Worm (Caenorhabditis elegans) whole organism, L4 larva: ENCODE data around the gene R05A10.3.

Experiments used
- Y105C5A.15 ChIP-seq: fragments of 200-800 bp; sonication (Bioruptor generic); IDR thresholded peaks from 2 replicates; pipeline ENCODE4 v1.3.6; 2022; ENCODE audit warnings: missing genetic modification characterization, missing compliant biosample characterization
- Y5F2A.4 ChIP-seq: fragments of 200-800 bp; sonication (Bioruptor generic); optimal IDR thresholded peaks from 2 replicates; lab custom pipeline; 2018; ENCODE audit warnings: mild to moderate bottlenecking, missing genetic modification characterization, missing compliant biosample characterization
- ZK337.2 ChIP-seq: fragments of 200-800 bp; sonication (Bioruptor generic); IDR thresholded peaks from 2 replicates; pipeline ENCODE4 v1.3.6; 2022; ENCODE audit warnings: missing genetic modification reagents, missing genetic modification characterization, missing compliant biosample characterization
- ZK546.5 ChIP-seq, 2 experiments: sonication (generic microtip); optimal IDR thresholded peaks; 2 replicates each; lab custom pipeline; 2017; ENCODE audit warnings: missing biosample characterization in 2 of 2, missing genetic modification characterization in 2 of 2
- ama-1 ChIP-seq: fragments of 150-350 bp; optimal IDR thresholded peaks from 2 replicates; lab custom pipeline; 2014; ENCODE audit warnings: inconsistent platforms, mixed read lengths
- ceh-82 ChIP-seq: sonication (generic microtip); optimal IDR thresholded peaks from 2 replicates; lab custom pipeline; 2017; ENCODE audit warnings: missing biosample characterization, missing genetic modification characterization
- duxl-1 ChIP-seq: sonication (generic microtip); optimal IDR thresholded peaks from 2 replicates; lab custom pipeline; 2016; ENCODE audit warnings: mild to moderate bottlenecking, missing genetic modification characterization, moderate library complexity, missing compliant biosample characterization; ENCODE audit not compliant: poor library complexity
- jun-1 ChIP-seq: fragments of 150-350 bp; optimal IDR thresholded peaks from 2 replicates; lab custom pipeline; 2014; ENCODE audit warnings: missing biosample characterization, missing genetic modification reagents, missing genetic modification characterization
- lir-3 ChIP-seq: sonication (generic microtip); optimal IDR thresholded peaks from 2 replicates; lab custom pipeline; 2016; ENCODE audit warnings: mild to moderate bottlenecking, missing genetic modification characterization, missing compliant biosample characterization
- lsy-2 ChIP-seq, 2 experiments: fragments of 150-350 bp in 1 of 2; sonication (generic microtip) in 1 of 2; optimal IDR thresholded peaks; 2 replicates each; lab custom pipeline; 2014 to 2017; ENCODE audit warnings: missing biosample characterization in 2 of 2, missing genetic modification characterization in 2 of 2
- tra-1 ChIP-seq: fragments of 200-800 bp; sonication (Bioruptor generic); IDR thresholded peaks from 2 replicates; pipeline ENCODE4 v1.3.6; 2022; ENCODE audit warnings: missing genetic modification reagents, missing genetic modification characterization, missing compliant biosample characterization
- zip-2 ChIP-seq: fragments of 150-350 bp; optimal IDR thresholded peaks from 2 replicates; lab custom pipeline; 2014; ENCODE audit warnings: missing biosample characterization, missing genetic modification characterization

- TF ChIP-seq ZK546.5 (tag; optimal IDR thresholded peaks at IDR 0.05; lab: Kevin White, UChicago) (no peak), ZK337.2 (GFP tag; lab: Robert Waterston, UW) (no peak), Y5F2A.4 (GFP tag; lab: Kevin White, UChicago) (no peak), ceh-82 (tag; lab: Kevin White, UChicago) (no peak), tra-1 (GFP tag; lab: Robert Waterston, UW) (no peak), ama-1 (lab: Kevin White, UChicago) (no peak), duxl-1 (tag; lab: Kevin White, UChicago) (no peak), zip-2 (tag; lab: Kevin White, UChicago) (no peak), Y105C5A.15 (GFP tag; lab: Robert Waterston, UW) (no peak), lsy-2 (tag; optimal IDR thresholded peaks at IDR 0.05; lab: Kevin White, UChicago) (no peak), lir-3 (tag; lab: Kevin White, UChicago) (no peak), jun-1 (tag; lab: Kevin White, UChicago) (no peak)
Observed at ce11 chrIV:14158086-14158485, 18.2 kb downstream of the R05A10.3 start, which contains the start of gene R05A10.8.
